Worm (Caenorhabditis elegans): ENCODE data around the gene R07E4.5.

ce11 chrX:5975726-5976125 is 22.8 kb upstream of the R07E4.5 start:
- TF ChIP-seq unc-86 (tag; optimal IDR thresholded peaks at IDR 0.05), result no peak
- TF ChIP-seq lin-15B (tag; optimal IDR thresholded peaks at IDR 0.05), result no peak
- TF ChIP-seq dpl-1 (GFP tag; optimal IDR thresholded peaks at IDR 0.05), result no peak
- no peak for TF ChIP-seq zag-1 (tag; optimal IDR thresholded peaks at IDR 0.05)
- no peak for TF ChIP-seq alr-1 (tag; optimal IDR thresholded peaks at IDR 0.05; ENCODE audit: borderline replicate concordance)
- TF ChIP-seq ceh-63 (GFP tag; optimal IDR thresholded peaks at IDR 0.05), result no peak
- TF ChIP-seq elt-3 (tag; optimal IDR thresholded peaks at IDR 0.05), result no peak
- TF ChIP-seq aly-2 (tag; optimal IDR thresholded peaks at IDR 0.05), result no peak

Measured in whole organism, L1 larva.